Worm (Caenorhabditis elegans) whole organism, young adult: Measurements from ENCODE around the gene suf-1.

ENCODE experiments used
- B0035.1 ChIP-seq: sonication (generic microtip); optimal IDR thresholded peaks from 2 replicates; lab custom pipeline; 2016; ENCODE audit warnings: missing genetic modification characterization, mild to moderate bottlenecking, missing compliant biosample characterization, missing genotype, missing genetic modification reagents
- D2030.7 ChIP-seq: fragments of 200-800 bp; sonication (Bioruptor generic); IDR thresholded peaks from 2 replicates; pipeline ENCODE4 v1.3.6; 2022; ENCODE audit warnings: missing genetic modification reagents, missing genetic modification characterization, missing compliant biosample characterization
- F22D6.2 ChIP-seq: sonication (generic microtip); optimal IDR thresholded peaks from 2 replicates; lab custom pipeline; 2016; ENCODE audit warnings: mild to moderate bottlenecking, missing genetic modification characterization, missing compliant biosample characterization
- F33H1.4 ChIP-seq: fragments of 200-800 bp; sonication (Bioruptor generic); IDR thresholded peaks from 2 replicates; pipeline ENCODE4 v1.3.6; 2022; ENCODE audit warnings: missing genetic modification reagents, missing genetic modification characterization, missing compliant biosample characterization
- F39B2.1 ChIP-seq: fragments of 200-800 bp; sonication (Bioruptor generic); IDR thresholded peaks from 2 replicates; pipeline ENCODE4 v1.3.6; 2022; ENCODE audit warnings: missing genetic modification reagents, missing genetic modification characterization, missing compliant biosample characterization
- Y53G8AR.9 ChIP-seq: fragments of 200-800 bp; sonication (Bioruptor generic); conservative IDR thresholded peaks from 2 replicates; pipeline ENCODE4 v1.3.6; 2022; ENCODE audit warnings: missing genetic modification reagents, missing genetic modification characterization, missing compliant biosample characterization
- Y56A3A.18 ChIP-seq: fragments of 200-800 bp; sonication (Bioruptor generic); IDR thresholded peaks from 2 replicates; pipeline ENCODE4 v1.3.6; 2022; ENCODE audit warnings: missing genetic modification reagents, missing genetic modification characterization, missing compliant biosample characterization
- Y67H2A.10 ChIP-seq: fragments of 200-800 bp; sonication (Bioruptor generic); conservative IDR thresholded peaks from 2 replicates; pipeline ENCODE4 v1.3.6; 2022; ENCODE audit warnings: missing genetic modification reagents, missing genetic modification characterization, missing compliant biosample characterization
- Y79H2A.3 ChIP-seq: fragments of 200-800 bp; sonication (Bioruptor generic); conservative IDR thresholded peaks from 2 replicates; pipeline ENCODE4 v1.3.6; 2022; ENCODE audit warnings: missing genetic modification reagents, missing genetic modification characterization, missing compliant biosample characterization
- Y95B8A.8 ChIP-seq: fragments of 200-800 bp; sonication (Bioruptor generic); IDR thresholded peaks from 2 replicates; pipeline ENCODE4 v1.3.6; 2022; ENCODE audit warnings: missing genetic modification reagents, missing genetic modification characterization, missing compliant biosample characterization
- ZK185.1 ChIP-seq: sonication (generic microtip); optimal IDR thresholded peaks from 2 replicates; lab custom pipeline; 2016; ENCODE audit warnings: mild to moderate bottlenecking, missing genetic modification characterization, missing compliant biosample characterization; ENCODE audit not compliant: poor library complexity, severe bottlenecking
- aptf-3 ChIP-seq: fragments of 200-800 bp; sonication (Bioruptor generic); IDR thresholded peaks from 2 replicates; pipeline ENCODE4 v1.3.6; 2022; ENCODE audit warnings: missing genetic modification characterization, missing compliant biosample characterization
- attf-3 ChIP-seq: fragments of 200-800 bp; sonication (Bioruptor generic); conservative IDR thresholded peaks from 2 replicates; pipeline ENCODE4 v1.3.6; 2022; ENCODE audit warnings: missing genetic modification reagents, missing genetic modification characterization, missing compliant biosample characterization
- bed-1 ChIP-seq: fragments of 200-800 bp; sonication (Bioruptor generic); IDR thresholded peaks from 2 replicates; pipeline ENCODE4 v1.3.6; 2022; ENCODE audit warnings: missing genetic modification reagents, missing genetic modification characterization, missing compliant biosample characterization
- ceh-40 ChIP-seq: fragments of 200-800 bp; sonication (Bioruptor generic); IDR thresholded peaks from 2 replicates; pipeline ENCODE4 v1.3.6; 2022; ENCODE audit warnings: missing genetic modification characterization, missing compliant biosample characterization
- ceh-58 ChIP-seq: fragments of 200-800 bp; sonication (Bioruptor generic); IDR thresholded peaks from 2 replicates; pipeline ENCODE4 v1.3.6; 2022; ENCODE audit warnings: missing genetic modification characterization, missing compliant biosample characterization
- ceh-79 ChIP-seq: sonication (generic microtip); optimal IDR thresholded peaks from 2 replicates; lab custom pipeline; 2017; ENCODE audit warnings: mild to moderate bottlenecking, missing genetic modification characterization, missing compliant biosample characterization
- dox-1 ChIP-seq: fragments of 200-800 bp; sonication (Bioruptor generic); IDR thresholded peaks from 2 replicates; pipeline ENCODE4 v1.3.6; 2022; ENCODE audit warnings: missing genetic modification reagents, missing genetic modification characterization, missing compliant biosample characterization
- dpff-1 ChIP-seq: sonication (generic microtip); optimal IDR thresholded peaks from 2 replicates; lab custom pipeline; 2017; ENCODE audit warnings: mild to moderate bottlenecking, missing genetic modification characterization, missing compliant biosample characterization
- dpl-1 ChIP-seq: fragments of 150-350 bp; optimal IDR thresholded peaks from 2 replicates; lab custom pipeline; 2014; ENCODE audit warnings: missing biosample characterization, missing genetic modification reagents, missing genetic modification characterization
- egl-18 ChIP-seq: fragments of 200-800 bp; sonication (Bioruptor generic); IDR thresholded peaks from 2 replicates; pipeline ENCODE4 v1.3.6; 2022; ENCODE audit warnings: missing genetic modification reagents, missing genetic modification characterization, missing compliant biosample characterization
- ekl-4 ChIP-seq: fragments of 200-800 bp; sonication (Bioruptor generic); IDR thresholded peaks from 2 replicates; pipeline ENCODE4 v1.3.6; 2022; ENCODE audit warnings: missing genetic modification reagents, missing genetic modification characterization, missing compliant biosample characterization
- fkh-3 ChIP-seq: sonication (generic microtip); optimal IDR thresholded peaks from 2 replicates; lab custom pipeline; 2016; ENCODE audit warnings: mild to moderate bottlenecking, missing genetic modification characterization, missing compliant biosample characterization
- hlh-26 ChIP-seq: fragments of 200-800 bp; sonication (Bioruptor generic); conservative IDR thresholded peaks from 2 replicates; pipeline ENCODE4 v1.3.6; 2022; ENCODE audit warnings: missing genetic modification reagents, missing genetic modification characterization, missing compliant biosample characterization
- hmg-1.2 ChIP-seq: fragments of 200-800 bp; sonication (Bioruptor generic); IDR thresholded peaks from 2 replicates; pipeline ENCODE4 v1.3.6; 2022; ENCODE audit warnings: missing genetic modification reagents, missing genetic modification characterization, missing compliant biosample characterization
- hrde-1 ChIP-seq: sonication (generic microtip); optimal IDR thresholded peaks from 2 replicates; lab custom pipeline; 2016; ENCODE audit warnings: missing genetic modification characterization, mild to moderate bottlenecking, missing compliant biosample characterization, moderate library complexity, missing genotype, missing genetic modification reagents, borderline replicate concordance
- hsf-1 ChIP-seq: fragments of 200-800 bp; sonication (Bioruptor generic); IDR thresholded peaks from 2 replicates; pipeline ENCODE4 v1.3.6; 2022; ENCODE audit warnings: missing genetic modification reagents, missing genetic modification characterization, missing compliant biosample characterization
- let-607 ChIP-seq, 2 experiments: fragments of 200-800 bp in 1 of 2; sonication (Bioruptor generic) in 1 of 2; sonication (generic microtip) in 1 of 2; optimal IDR thresholded peaks; 2 replicates each; lab custom pipeline; 2016 to 2018; ENCODE audit warnings: mild to moderate bottlenecking in 2 of 2, missing compliant biosample characterization in 2 of 2, missing genetic modification characterization in 2 of 2, moderate library complexity in 2 of 2, missing genotype in 1 of 2
- lin-35 ChIP-seq, 3 experiments: fragments of 150-350 bp in 2 of 3; sonication (generic microtip) in 1 of 3; optimal IDR thresholded peaks; 2 replicates each; lab custom pipeline; 2014 to 2018; ENCODE audit warnings: missing biosample characterization in 3 of 3, missing genetic modification characterization in 3 of 3, missing genetic modification reagents in 3 of 3
- lin-54 ChIP-seq: fragments of 200-800 bp; sonication (Bioruptor generic); optimal IDR thresholded peaks from 2 replicates; lab custom pipeline; 2018; ENCODE audit warnings: mild to moderate bottlenecking, missing genetic modification characterization, missing compliant biosample characterization
- lsl-1 ChIP-seq: fragments of 200-800 bp; sonication (Bioruptor generic); optimal IDR thresholded peaks from 2 replicates; lab custom pipeline; 2018; ENCODE audit warnings: mild to moderate bottlenecking, missing genetic modification characterization, moderate library complexity, missing compliant biosample characterization
- lsy-27 ChIP-seq: sonication (generic microtip); optimal IDR thresholded peaks from 2 replicates; lab custom pipeline; 2017; ENCODE audit warnings: missing genetic modification characterization, mild to moderate bottlenecking, missing compliant biosample characterization, antibody characterized with exemption, missing genotype, borderline replicate concordance; ENCODE audit not compliant: insufficient read depth
- madf-6 ChIP-seq: fragments of 200-800 bp; sonication (Bioruptor generic); IDR thresholded peaks from 2 replicates; pipeline ENCODE4 v1.3.6; 2022; ENCODE audit warnings: missing genetic modification reagents, missing genetic modification characterization, missing compliant biosample characterization
- mes-4 ChIP-seq: sonication (generic microtip); optimal IDR thresholded peaks from 2 replicates; lab custom pipeline; 2016; ENCODE audit warnings: missing genotype, missing genetic modification characterization, missing compliant biosample characterization
- mxl-1 ChIP-seq: sonication (generic microtip); optimal IDR thresholded peaks from 2 replicates; lab custom pipeline; 2016; ENCODE audit warnings: missing genetic modification characterization, missing compliant biosample characterization
- nfya-1 ChIP-seq: sonication (generic microtip); optimal IDR thresholded peaks from 2 replicates; lab custom pipeline; 2017; ENCODE audit warnings: antibody characterized with exemption, missing compliant biosample characterization, missing genetic modification characterization, borderline replicate concordance; ENCODE audit not compliant: insufficient read depth
- nhr-120 ChIP-seq: fragments of 200-800 bp; sonication (Bioruptor generic); IDR thresholded peaks from 2 replicates; pipeline ENCODE4 v1.3.6; 2022; ENCODE audit warnings: missing genetic modification characterization, missing compliant biosample characterization
- pha-4 ChIP-seq: fragments of 150-350 bp; sonication (generic microtip); optimal IDR thresholded peaks from 2 replicates; lab custom pipeline; 2014; ENCODE audit warnings: missing biosample characterization, missing genetic modification reagents, missing genetic modification characterization
- sea-2 ChIP-seq: fragments of 200-800 bp; sonication (Bioruptor generic); IDR thresholded peaks from 2 replicates; pipeline ENCODE4 v1.3.6; 2022; ENCODE audit warnings: missing genetic modification characterization, missing compliant biosample characterization
- snpc-1.1 ChIP-seq: sonication (generic microtip); optimal IDR thresholded peaks from 2 replicates; lab custom pipeline; 2017; ENCODE audit warnings: missing genetic modification characterization, mild to moderate bottlenecking, missing compliant biosample characterization, antibody characterized with exemption, moderate library complexity, missing genotype, missing genetic modification reagents; ENCODE audit not compliant: insufficient read depth
- somi-1 ChIP-seq: fragments of 200-800 bp; sonication (Bioruptor generic); optimal IDR thresholded peaks from 2 replicates; lab custom pipeline; 2018; ENCODE audit warnings: mild to moderate bottlenecking, missing genetic modification characterization, missing compliant biosample characterization
- sptf-2 ChIP-seq: fragments of 200-800 bp; sonication (Bioruptor generic); optimal IDR thresholded peaks from 2 replicates; lab custom pipeline; 2018; ENCODE audit warnings: mild to moderate bottlenecking, missing genetic modification characterization, missing compliant biosample characterization
- unc-62 ChIP-seq: fragments of 150-350 bp; optimal IDR thresholded peaks from 2 replicates; lab custom pipeline; 2014; ENCODE audit warnings: missing biosample characterization, missing genetic modification reagents, missing genetic modification characterization
- xnd-1 ChIP-seq: sonication (generic microtip); optimal IDR thresholded peaks from 2 replicates; lab custom pipeline; 2016; ENCODE audit warnings: missing genotype, missing genetic modification reagents, missing genetic modification characterization, missing compliant biosample characterization
- zim-3 ChIP-seq: sonication (generic microtip); optimal IDR thresholded peaks from 2 replicates; lab custom pipeline; 2017; ENCODE audit warnings: mild to moderate bottlenecking, missing genetic modification characterization, moderate library complexity, missing compliant biosample characterization
- ztf-22 ChIP-seq: fragments of 200-800 bp; sonication (Bioruptor generic); optimal IDR thresholded peaks from 2 replicates; lab custom pipeline; 2018; ENCODE audit warnings: mild to moderate bottlenecking, missing genetic modification characterization, moderate library complexity, missing compliant biosample characterization
- ztf-3 ChIP-seq: fragments of 200-800 bp; sonication (Bioruptor generic); optimal IDR thresholded peaks from 2 replicates; lab custom pipeline; 2018; ENCODE audit warnings: mild to moderate bottlenecking, missing genetic modification characterization, missing compliant biosample characterization

suf-1 gene

ce11 chrII:8573044-8573443, 30.6 kb upstream of the suf-1 start, which contains the start of gene F54C9.7:
Gene F54C9.7, plus strand, starts transcription at chrII:8573344.
- TF ChIP-seq madf-6 (GFP tag; lab: Robert Waterston, UW) = no peak
- TF ChIP-seq F39B2.1 = no peak
- TF ChIP-seq ceh-79 (tag; lab: Kevin White, UChicago) = no peak
- no peak for TF ChIP-seq nfya-1 (tag; lab: Kevin White, UChicago)
- TF ChIP-seq lin-54 (GFP tag; lab: Kevin White, UChicago) = no peak
- TF ChIP-seq ztf-22 (GFP tag; lab: Kevin White, UChicago) = no peak
- TF ChIP-seq dpff-1 (tag; lab: Kevin White, UChicago) = no peak
- TF ChIP-seq ekl-4 (GFP tag; lab: Robert Waterston, UW) = no peak
- TF ChIP-seq attf-3 (GFP tag; lab: Robert Waterston, UW) = no peak
- TF ChIP-seq ceh-40 (GFP tag; lab: Robert Waterston, UW) = no peak
- TF ChIP-seq hsf-1 (GFP tag; lab: Robert Waterston, UW) = no peak
- no peak for TF ChIP-seq hlh-26
- no peak for TF ChIP-seq zim-3 (tag; lab: Kevin White, UChicago)
- TF ChIP-seq nhr-120 (GFP tag; lab: Robert Waterston, UW) = no peak
- no peak for TF ChIP-seq mes-4 (tag; lab: Kevin White, UChicago)
- TF ChIP-seq bed-1 = no peak
- TF ChIP-seq egl-18 (GFP tag; lab: Robert Waterston, UW) = no peak
- TF ChIP-seq Y53G8AR.9 (GFP tag; lab: Robert Waterston, UW) = no peak
- no peak for TF ChIP-seq mxl-1 (tag; lab: Kevin White, UChicago)
- TF ChIP-seq dpl-1 = no peak

ce11 chrII:8575184-8575583, 28.5 kb upstream of the suf-1 start, which contains the start of gene puf-5:
Gene puf-5, plus strand, starts transcription at chrII:8575541.
- peak; percentile 78 for TF ChIP-seq snpc-1.1 (tag; lab: Kevin White, UChicago)
- no peak for TF ChIP-seq sptf-2 (GFP tag; lab: Kevin White, UChicago)
- TF ChIP-seq Y95B8A.8 = 0 out of 2 replicates have a peak, but pooled peaks have one; percentile 56
- no peak for TF ChIP-seq fkh-3 (tag; lab: Kevin White, UChicago)
- no peak for TF ChIP-seq mes-4 (tag; lab: Kevin White, UChicago)
- no peak for TF ChIP-seq ZK185.1
- TF ChIP-seq somi-1 (GFP tag; lab: Kevin White, UChicago) = no peak
- TF ChIP-seq B0035.1 (tag; lab: Kevin White, UChicago) = no peak
- TF ChIP-seq unc-62 (GFP tag; lab: Kevin White, UChicago) = no peak
- TF ChIP-seq sea-2 = no peak
- no peak for TF ChIP-seq ceh-79 (tag; lab: Kevin White, UChicago)
- no peak for TF ChIP-seq let-607 (tag; optimal IDR thresholded peaks at IDR 0.05; lab: Kevin White, UChicago)
- TF ChIP-seq hlh-26 = no peak
- 0 out of 2 replicates have a peak, but pooled peaks have one; percentile 11 for TF ChIP-seq dox-1 (GFP tag; lab: Robert Waterston, UW)
- no peak for TF ChIP-seq hrde-1 (tag; lab: Kevin White, UChicago)
- peak; percentile 44 for TF ChIP-seq lin-54 (GFP tag; lab: Kevin White, UChicago)
- TF ChIP-seq lsl-1 (GFP tag; lab: Kevin White, UChicago) = peak; percentile 88
- TF ChIP-seq Y56A3A.18 (GFP tag; lab: Robert Waterston, UW) = no peak
- no peak for TF ChIP-seq ceh-58
- peak in 1 of 3 experiments; percentile 2 for TF ChIP-seq lin-35 (GFP tag; optimal IDR thresholded peaks at IDR 0.05; lab: Kevin White, UChicago)
- TF ChIP-seq F33H1.4 (GFP tag; lab: Robert Waterston, UW) = peak; percentile 67
- peak; percentile 79 for TF ChIP-seq D2030.7 (GFP tag; lab: Robert Waterston, UW)
- no peak for TF ChIP-seq F22D6.2 (tag; lab: Kevin White, UChicago)
- TF ChIP-seq lsy-27 (tag; lab: Kevin White, UChicago) = no peak
- peak; percentile 85 for TF ChIP-seq xnd-1 (tag; lab: Kevin White, UChicago)
- TF ChIP-seq hmg-1.2 (GFP tag; lab: Robert Waterston, UW) = no peak
- TF ChIP-seq pha-4 (tag; lab: Kevin White, UChicago) = no peak
- no peak for TF ChIP-seq aptf-3 (GFP tag; lab: Robert Waterston, UW)
- no peak for TF ChIP-seq ztf-3 (GFP tag; lab: Kevin White, UChicago)
- 0 out of 2 replicates have a peak, but pooled peaks have one; percentile 41 for TF ChIP-seq ekl-4 (GFP tag; lab: Robert Waterston, UW)
- TF ChIP-seq Y79H2A.3 = no peak
- TF ChIP-seq Y67H2A.10 (GFP tag; lab: Robert Waterston, UW) = no peak
